Fruit fly (Drosophila melanogaster): Measurements from ENCODE around the gene Amnionless.

Gene Amnionless

dm6 chr2L:305646-306045 lies 16.7 kb upstream of the Amnionless start, which contains the start of gene Plc21C (continued):
- no peak for TF ChIP-seq maf-S (GFP tag; optimal IDR thresholded peaks at IDR 0.05)
- TF ChIP-seq kay (GFP tag; optimal IDR thresholded peaks at IDR 0.05), result peak; percentile 21
- TF ChIP-seq chn (GFP tag; optimal IDR thresholded peaks at IDR 0.05), result peak; percentile 46
- no peak for TF ChIP-seq Asciz (GFP tag; optimal IDR thresholded peaks at IDR 0.05)
- peak; percentile 51 for TF ChIP-seq Fer1 (GFP tag; optimal IDR thresholded peaks at IDR 0.05)
- TF ChIP-seq CG42726 (GFP tag; IDR thresholded peaks at IDR 0.05; ENCODE audit: partially characterized antibody), result no peak; the same call in 1 of the 2 replicates
- TF ChIP-seq CG9797 (GFP tag; optimal IDR thresholded peaks at IDR 0.05), result peak; percentile 89
- TF ChIP-seq CG4424 (GFP tag; optimal IDR thresholded peaks at IDR 0.05), result peak; percentile 26
- TF ChIP-seq ash1 (GFP tag; optimal IDR thresholded peaks at IDR 0.05), result no peak
- no peak for TF ChIP-seq CG16815 (GFP tag; optimal IDR thresholded peaks at IDR 0.05)
- no peak for TF ChIP-seq lbe (GFP tag; optimal IDR thresholded peaks at IDR 0.05)
- no peak for TF ChIP-seq CG11696 (GFP tag; IDR thresholded peaks at IDR 0.05)
- no peak for TF ChIP-seq C15 (GFP tag; IDR thresholded peaks at IDR 0.05)
- no peak for TF ChIP-seq CG17612 (GFP tag; IDR thresholded peaks at IDR 0.05)
- no peak for TF ChIP-seq CG34224 (GFP tag; IDR thresholded peaks at IDR 0.05; ENCODE audit: partially characterized antibody)
- peak; percentile 70 for TF ChIP-seq CG2120 (GFP tag; optimal IDR thresholded peaks at IDR 0.05)
- TF ChIP-seq prd (optimal IDR thresholded peaks at IDR 0.05), result no peak
- peak; percentile 33; the same call in 1 of the 3 replicates for TF ChIP-seq prd (GFP tag; IDR thresholded peaks at IDR 0.05)
- no peak for TF ChIP-seq Eip74EF (GFP tag; optimal IDR thresholded peaks at IDR 0.05)
- peak; percentile 71 for TF ChIP-seq sug (tag; optimal IDR thresholded peaks at IDR 0.05)
- peak; percentile 27 for TF ChIP-seq gcm2 (GFP tag; optimal IDR thresholded peaks at IDR 0.05)
- peak; percentile 32; the same call in 1 of the 2 replicates for TF ChIP-seq Ptx1 (GFP tag; IDR thresholded peaks at IDR 0.05)
- no peak for TF ChIP-seq CG13296 (GFP tag; optimal IDR thresholded peaks at IDR 0.05)
- TF ChIP-seq CG8290 (GFP tag; optimal IDR thresholded peaks at IDR 0.05), result no peak
- TF ChIP-seq CG8290 (tag; optimal IDR thresholded peaks at IDR 0.05), result peak in 1 of 2 experiments; percentile 56
- no peak; the same call in 2 of the 3 replicates for TF ChIP-seq zen2 (GFP tag; IDR thresholded peaks at IDR 0.05; ENCODE audit: partially characterized antibody)
- TF ChIP-seq sd (tag; optimal IDR thresholded peaks at IDR 0.05), result peak; percentile 65
- TF ChIP-seq gem (tag; optimal IDR thresholded peaks at IDR 0.05), result peak; percentile 59
- no peak for TF ChIP-seq CG14667 (GFP tag; IDR thresholded peaks at IDR 0.05)
- TF ChIP-seq CG12391 (tag; optimal IDR thresholded peaks at IDR 0.05), result peak; percentile 65
- TF ChIP-seq nmo (GFP tag; optimal IDR thresholded peaks at IDR 0.05), result peak; percentile 77
- peak; percentile 96 for TF ChIP-seq Ets65A (GFP tag)
- no peak for TF ChIP-seq ara (GFP tag; IDR thresholded peaks at IDR 0.05)
- no peak for TF ChIP-seq eve (GFP tag; optimal IDR thresholded peaks at IDR 0.05)
- TF ChIP-seq CG16779 (GFP tag; IDR thresholded peaks at IDR 0.05), result no peak
- TF ChIP-seq Stat92E (GFP tag; optimal IDR thresholded peaks at IDR 0.05), result peak in 1 of 3 experiments; percentile 62
- TF ChIP-seq Ravus (GFP tag; IDR thresholded peaks at IDR 0.05), result no peak
- peak; percentile 49 for TF ChIP-seq NK7.1 (GFP tag; optimal IDR thresholded peaks at IDR 0.05)
- peak; percentile 82 for TF ChIP-seq CG14710 (tag; optimal IDR thresholded peaks at IDR 0.05)
- peak; percentile 24 for TF ChIP-seq Blimp-1 (GFP tag; optimal IDR thresholded peaks at IDR 0.05)
- no peak for TF ChIP-seq CG15011 (GFP tag; optimal IDR thresholded peaks at IDR 0.05)
- TF ChIP-seq Vsx1 (GFP tag; optimal IDR thresholded peaks at IDR 0.05), result no peak
- peak; percentile 74 for TF ChIP-seq CG10267 (tag; optimal IDR thresholded peaks at IDR 0.05)
- TF ChIP-seq Nf-YC (tag; optimal IDR thresholded peaks at IDR 0.05), result peak; percentile 71
- no peak for TF ChIP-seq sc (optimal IDR thresholded peaks at IDR 0.05)
- TF ChIP-seq sc (GFP tag; optimal IDR thresholded peaks at IDR 0.05), result no peak
- peak; percentile 15 to 44 for TF ChIP-seq chif (GFP tag; optimal IDR thresholded peaks at IDR 0.05)
- 0 out of 2 replicates have a peak, but pooled peaks have one; percentile 29 for TF ChIP-seq NFAT (GFP tag; IDR thresholded peaks at IDR 0.05)
- no peak for TF ChIP-seq ac (GFP tag; optimal IDR thresholded peaks at IDR 0.05)
- TF ChIP-seq Doc2 (GFP tag; IDR thresholded peaks at IDR 0.05), result no peak
- no peak for TF ChIP-seq CG10565 (GFP tag; optimal IDR thresholded peaks at IDR 0.05)
